Comparison of ENCODE assay signal across 5 fruit fly cellular contexts in genomic region chr3L:21823236-21823635, dm6.
TF ChIP-seq lines count a peak whose summit lies in the region.

CG7407 (plus strand) TSS chr3L:21823461.

- no peak for TF ChIP-seq CTCF in whole organism, embryonic (GFP tag; optimal IDR thresholded peaks at IDR 0.05; lab: Kevin White, UChicago)

TF ChIP-seq in whole organism, adult, 20 proteins besides CTCF, POLR2A, EP300 and RAD21:
- TF ChIP-seq CG7101 (tag; optimal IDR thresholded peaks at IDR 0.05; lab: Kevin White, UChicago) (no peak), bab1 (GFP tag; optimal IDR thresholded peaks at IDR 0.05; lab: Kevin White, UChicago) (peak; percentile 14)

TF ChIP-seq in whole organism, embryonic, 481 proteins besides CTCF, POLR2A, EP300 and RAD21 (continues in another document):
- TF ChIP-seq lbe (GFP tag; optimal IDR thresholded peaks at IDR 0.05; lab: Kevin White, UChicago) = peak; percentile 19
- no peak for TF ChIP-seq CG30431 (GFP tag; optimal IDR thresholded peaks at IDR 0.05; lab: Kevin White, UChicago)
- TF ChIP-seq gfzf (GFP tag; optimal IDR thresholded peaks at IDR 0.05; lab: Kevin White, UChicago) = peak; percentile 73
- TF ChIP-seq CG3995 (GFP tag; optimal IDR thresholded peaks at IDR 0.05; lab: Kevin White, UChicago) = peak; percentile 78
- no peak for TF ChIP-seq CG8089 (GFP tag; optimal IDR thresholded peaks at IDR 0.05; lab: Kevin White, UChicago)
- peak; percentile 50 for TF ChIP-seq CG10267 (tag; optimal IDR thresholded peaks at IDR 0.05; lab: Kevin White, UChicago)
- TF ChIP-seq hkb (optimal IDR thresholded peaks at IDR 0.05; lab: Kevin White, UChicago) = no peak
- no peak for TF ChIP-seq hkb (GFP tag; IDR thresholded peaks at IDR 0.05; lab: Robert Waterston, UW)
- TF ChIP-seq CG9797 (GFP tag; optimal IDR thresholded peaks at IDR 0.05; lab: Kevin White, UChicago) = peak; percentile 64
- TF ChIP-seq CG13287 (GFP tag; IDR thresholded peaks at IDR 0.05; lab: Robert Waterston, UW; ENCODE audit: partially characterized antibody) = peak; percentile 31; the same call in 1 of the 2 replicates
- TF ChIP-seq Med (GFP tag; lab: Kevin White, UChicago) = peak; percentile 34
- no peak for TF ChIP-seq Side (GFP tag; optimal IDR thresholded peaks at IDR 0.05; lab: Kevin White, UChicago)
- TF ChIP-seq pzg (GFP tag; optimal IDR thresholded peaks at IDR 0.05; lab: Kevin White, UChicago) = peak; percentile 32
- TF ChIP-seq CG12391 (tag; optimal IDR thresholded peaks at IDR 0.05; lab: Kevin White, UChicago) = peak; percentile 37
- TF ChIP-seq CHES-1-like (GFP tag; optimal IDR thresholded peaks at IDR 0.05; lab: Kevin White, UChicago) = no peak
- TF ChIP-seq nom (GFP tag; optimal IDR thresholded peaks at IDR 0.05; lab: Kevin White, UChicago) = peak; percentile 19
- TF ChIP-seq stwl (tag; optimal IDR thresholded peaks at IDR 0.05; lab: Kevin White, UChicago) = peak; percentile 52
- TF ChIP-seq BEAF-32 (GFP tag; optimal IDR thresholded peaks at IDR 0.05; lab: Kevin White, UChicago) = peak; percentile 19
- peak; percentile 59 for TF ChIP-seq MBD-R2 (GFP tag; IDR thresholded peaks at IDR 0.05; lab: Robert Waterston, UW)
- peak; percentile 46 for TF ChIP-seq CG2116 (GFP tag; optimal IDR thresholded peaks at IDR 0.05; lab: Kevin White, UChicago)
- TF ChIP-seq da (GFP tag; optimal IDR thresholded peaks at IDR 0.05; lab: Kevin White, UChicago) = no peak
- TF ChIP-seq MESR4 (GFP tag; optimal IDR thresholded peaks at IDR 0.05; lab: Kevin White, UChicago) = peak; percentile 69

TF ChIP-seq in whole organism, prepupa, 60 proteins besides CTCF, POLR2A, EP300 and RAD21:
- TF ChIP-seq lz (GFP tag; optimal IDR thresholded peaks at IDR 0.05; lab: Kevin White, UChicago) = no peak
- TF ChIP-seq ss (GFP tag; optimal IDR thresholded peaks at IDR 0.05; lab: Kevin White, UChicago) = peak in 1 of 2 experiments; percentile 1
- TF ChIP-seq Hr4 (GFP tag; optimal IDR thresholded peaks at IDR 0.05; lab: Kevin White, UChicago) = no peak
- TF ChIP-seq Gug (GFP tag; IDR thresholded peaks at IDR 0.05; lab: Robert Waterston, UW) = no peak
- peak; percentile 30 for TF ChIP-seq svp (GFP tag; lab: Kevin White, UChicago)
- no peak for TF ChIP-seq CG3032 (tag; optimal IDR thresholded peaks at IDR 0.05; lab: Kevin White, UChicago)
- TF ChIP-seq Hr39 (GFP tag; optimal IDR thresholded peaks at IDR 0.05; lab: Kevin White, UChicago) = no peak
- no peak for TF ChIP-seq CG31627 (GFP tag; optimal IDR thresholded peaks at IDR 0.05; lab: Kevin White, UChicago)
- no peak for TF ChIP-seq CG6854 (GFP tag; optimal IDR thresholded peaks at IDR 0.05; lab: Kevin White, UChicago)
- no peak for TF ChIP-seq acj6 (GFP tag; optimal IDR thresholded peaks at IDR 0.05; lab: Kevin White, UChicago)
- TF ChIP-seq fd59A (GFP tag; optimal IDR thresholded peaks at IDR 0.05; lab: Kevin White, UChicago) = no peak
- peak; percentile 16 for TF ChIP-seq esn (GFP tag; optimal IDR thresholded peaks at IDR 0.05; lab: Kevin White, UChicago)
- peak; percentile 7 for TF ChIP-seq Sox14 (GFP tag; optimal IDR thresholded peaks at IDR 0.05; lab: Kevin White, UChicago)
- peak; percentile 62 for TF ChIP-seq Eip78C (GFP tag; lab: Kevin White, UChicago)
- TF ChIP-seq Sox102F (GFP tag; optimal IDR thresholded peaks at IDR 0.05; lab: Kevin White, UChicago) = no peak
- no peak for TF ChIP-seq fd85E (GFP tag; optimal IDR thresholded peaks at IDR 0.05; lab: Kevin White, UChicago)
- no peak for TF ChIP-seq OdsH (GFP tag; optimal IDR thresholded peaks at IDR 0.05; lab: Kevin White, UChicago)
- no peak for TF ChIP-seq salr (GFP tag; optimal IDR thresholded peaks at IDR 0.05; lab: Kevin White, UChicago)

TF ChIP-seq in whole organism, pupa, 21 proteins besides CTCF, POLR2A, EP300 and RAD21:
- no peak for TF ChIP-seq CG15710 (tag; optimal IDR thresholded peaks at IDR 0.05; lab: Kevin White, UChicago)
- no peak for TF ChIP-seq Ets98B (GFP tag; IDR thresholded peaks at IDR 0.05; lab: Robert Waterston, UW)
- no peak for TF ChIP-seq CG34367 (tag; optimal IDR thresholded peaks at IDR 0.05; lab: Kevin White, UChicago)
- TF ChIP-seq CG8159 (tag; optimal IDR thresholded peaks at IDR 0.05; lab: Kevin White, UChicago) = peak; percentile 16
- peak; percentile 4 for TF ChIP-seq EcR (GFP tag; optimal IDR thresholded peaks at IDR 0.05; lab: Kevin White, UChicago)
- TF ChIP-seq CG8301 (tag; optimal IDR thresholded peaks at IDR 0.05; lab: Kevin White, UChicago) = no peak
- TF ChIP-seq CG12605 (GFP tag; IDR thresholded peaks at IDR 0.05; lab: Robert Waterston, UW) = peak; percentile 56
- TF ChIP-seq CG4496 (GFP tag; IDR thresholded peaks at IDR 0.05; lab: Robert Waterston, UW) = 0 out of 3 replicates have a peak, but pooled peaks have one; percentile 21
- no peak for TF ChIP-seq rn (GFP tag; IDR thresholded peaks at IDR 0.05; lab: Robert Waterston, UW)

TF ChIP-seq in whole organism, wandering third instar larva, 38 proteins besides CTCF, POLR2A, EP300 and RAD21:
- no peak for TF ChIP-seq br (GFP tag; optimal IDR thresholded peaks at IDR 0.05; lab: Kevin White, UChicago)
- no peak for TF ChIP-seq Rel (GFP tag; optimal IDR thresholded peaks at IDR 0.05; lab: Kevin White, UChicago)
- TF ChIP-seq Rel (tag; optimal IDR thresholded peaks at IDR 0.05; lab: Kevin White, UChicago) = peak; percentile 49
